Worm (Caenorhabditis elegans): ENCODE data around the gene sor-1.

sor-1 gene

DNA sequence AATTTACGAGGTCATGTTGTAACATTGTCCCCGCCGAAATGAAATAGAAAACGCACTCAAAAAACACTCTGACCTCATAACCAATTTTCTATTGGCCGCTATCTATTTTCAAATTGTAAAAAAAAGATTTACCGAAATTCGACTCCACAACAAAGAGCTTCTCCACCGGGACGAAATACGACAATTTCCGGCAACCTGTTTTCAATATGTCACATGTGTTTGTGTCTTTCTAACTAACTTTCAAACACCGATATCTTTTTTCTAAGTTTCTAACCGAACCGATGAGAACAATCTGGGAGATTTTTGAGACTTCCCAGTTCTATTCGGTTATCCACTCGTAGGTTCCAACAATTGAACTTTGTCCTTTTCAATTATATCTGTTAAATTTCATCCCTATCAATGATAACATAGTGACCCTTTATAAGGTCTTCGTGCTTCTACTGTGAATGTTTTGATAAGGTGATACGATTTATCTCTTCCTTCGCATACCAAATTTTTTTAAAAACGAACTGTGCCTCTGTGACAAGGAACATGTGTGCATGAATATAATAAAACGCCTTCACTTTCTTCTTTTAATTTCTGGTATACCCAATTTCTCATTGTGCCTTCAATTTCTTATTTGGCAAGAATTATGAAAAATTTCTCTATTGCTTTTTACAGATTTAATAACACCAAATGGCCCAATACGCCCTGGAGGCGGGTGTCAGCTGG lies 46.2 kb upstream of the sor-1 start, which contains the start of gene lmbr-1:
Gene lmbr-1, plus strand, starts transcription at position 661 of the 711 bp plus-strand sequence.
- TF ChIP-seq unc-39 (tag; optimal IDR thresholded peaks at IDR 0.05) (no peak), mep-1 (tag; optimal IDR thresholded peaks at IDR 0.05) (no peak), hlh-1 (tag; optimal IDR thresholded peaks at IDR 0.05) (no peak), mab-5 (tag; optimal IDR thresholded peaks at IDR 0.05) (no peak), unc-120 (tag; optimal IDR thresholded peaks at IDR 0.05; ENCODE audit: poor library complexity, severe bottlenecking) (no peak), cnd-1 (tag; optimal IDR thresholded peaks at IDR 0.05) (no peak), nhr-237 (tag; optimal IDR thresholded peaks at IDR 0.05) (no peak), nhr-76 (tag; optimal IDR thresholded peaks at IDR 0.05) (no peak), ham-2 (GFP tag; optimal IDR thresholded peaks at IDR 0.05) (no peak), nhr-2 (tag; optimal IDR thresholded peaks at IDR 0.05) (no peak), zip-8 (tag; optimal IDR thresholded peaks at IDR 0.05) (no peak)

ce11 chrIII:8375000-8375399 lies 43.0 kb upstream of the sor-1 start, which contains the start of gene met-2:
Gene met-2 (plus strand): TSS chrIII:8375300.
- no peak for TF ChIP-seq sem-2 (GFP tag; optimal IDR thresholded peaks at IDR 0.05)
- TF ChIP-seq sptf-1 (tag; optimal IDR thresholded peaks at IDR 0.05) = no peak
- TF ChIP-seq mab-5 (tag; optimal IDR thresholded peaks at IDR 0.05) = no peak
- TF ChIP-seq unc-39 (tag; optimal IDR thresholded peaks at IDR 0.05) = no peak
- TF ChIP-seq lin-32 (GFP tag; optimal IDR thresholded peaks at IDR 0.05) = no peak
- no peak for TF ChIP-seq mep-1 (tag; optimal IDR thresholded peaks at IDR 0.05)
- TF ChIP-seq ceh-39 (tag; optimal IDR thresholded peaks at IDR 0.05) = no peak

DNA sequence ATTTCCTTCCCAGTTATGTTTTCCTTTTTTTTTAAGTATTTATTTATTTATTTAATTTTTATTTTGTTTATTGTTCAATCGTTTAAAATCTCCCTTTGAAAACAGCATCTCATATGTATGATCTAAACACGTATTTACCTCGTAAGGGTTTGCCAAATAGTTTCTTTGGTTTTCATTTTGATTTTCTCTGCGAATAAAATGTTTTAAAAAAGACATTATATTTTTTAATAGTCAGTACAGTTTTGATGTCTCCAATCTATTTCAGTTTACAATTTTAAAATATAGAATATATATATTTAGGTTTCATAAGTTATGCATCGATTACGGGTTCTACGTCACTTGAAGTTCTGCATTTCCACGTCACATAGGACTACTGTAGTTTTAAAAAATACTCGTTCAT lies 37.3 kb upstream of the sor-1 start, which contains the start of gene R05D3.12:
Gene R05D3.12, plus strand, starts transcription at position 301 of the 400 bp plus-strand sequence.
- TF ChIP-seq tbx-8 (GFP tag; optimal IDR thresholded peaks at IDR 0.05) = no peak
- no peak for TF ChIP-seq pha-4 (tag; optimal IDR thresholded peaks at IDR 0.05)
- TF ChIP-seq blmp-1 (tag; optimal IDR thresholded peaks at IDR 0.05) = no peak
- no peak for TF ChIP-seq unc-120 (tag; optimal IDR thresholded peaks at IDR 0.05; ENCODE audit: poor library complexity, severe bottlenecking)
- TF ChIP-seq mab-5 (tag; optimal IDR thresholded peaks at IDR 0.05) = no peak
- no peak for TF ChIP-seq ceh-83 (GFP tag; optimal IDR thresholded peaks at IDR 0.05)
- TF ChIP-seq lin-32 (GFP tag; optimal IDR thresholded peaks at IDR 0.05) = no peak
- no peak for TF ChIP-seq ham-2 (GFP tag; optimal IDR thresholded peaks at IDR 0.05)
- TF ChIP-seq hlh-1 (tag; optimal IDR thresholded peaks at IDR 0.05) = no peak
- TF ChIP-seq zip-8 (tag; optimal IDR thresholded peaks at IDR 0.05) = no peak
- no peak for TF ChIP-seq ces-1 (GFP tag; optimal IDR thresholded peaks at IDR 0.05)
- TF ChIP-seq sem-2 (GFP tag; optimal IDR thresholded peaks at IDR 0.05) = no peak
- TF ChIP-seq unc-62 (GFP tag; optimal IDR thresholded peaks at IDR 0.05) = no peak
- no peak for TF ChIP-seq nhr-237 (tag; optimal IDR thresholded peaks at IDR 0.05)
- TF ChIP-seq lin-13 (tag; optimal IDR thresholded peaks at IDR 0.05) = no peak
- no peak for TF ChIP-seq nhr-76 (tag; optimal IDR thresholded peaks at IDR 0.05)
- no peak for TF ChIP-seq mep-1 (tag; optimal IDR thresholded peaks at IDR 0.05)
- no peak for TF ChIP-seq elt-3 (tag; optimal IDR thresholded peaks at IDR 0.05)
- TF ChIP-seq nhr-12 (tag; optimal IDR thresholded peaks at IDR 0.05) = no peak
- no peak for TF ChIP-seq ztf-11 (tag; optimal IDR thresholded peaks at IDR 0.05)

DNA sequence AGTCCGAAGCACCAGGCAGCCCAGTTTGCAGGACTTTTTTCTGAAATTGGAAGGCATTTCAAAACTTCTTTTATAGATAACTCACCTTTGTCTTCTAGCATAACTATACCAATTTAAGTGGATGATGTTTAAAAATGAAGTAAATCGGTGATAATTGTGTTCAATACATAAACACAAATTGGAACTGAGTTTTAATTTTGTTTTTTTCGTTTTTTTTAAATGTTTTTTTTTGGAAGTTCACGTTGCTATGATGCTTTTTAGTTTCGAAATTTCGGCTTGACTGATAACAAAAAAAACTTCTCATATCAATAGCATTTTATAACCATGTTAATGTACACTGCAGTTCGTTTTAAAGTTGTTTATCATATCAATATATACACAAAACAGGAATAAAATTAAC lies 28.4 kb upstream of the sor-1 start, which contains the start of gene ZK353.4:
Gene ZK353.4, minus strand, starts transcription at position 101 of the 400 bp plus-strand sequence.
- no peak for TF ChIP-seq lin-13 (tag; optimal IDR thresholded peaks at IDR 0.05)

DNA sequence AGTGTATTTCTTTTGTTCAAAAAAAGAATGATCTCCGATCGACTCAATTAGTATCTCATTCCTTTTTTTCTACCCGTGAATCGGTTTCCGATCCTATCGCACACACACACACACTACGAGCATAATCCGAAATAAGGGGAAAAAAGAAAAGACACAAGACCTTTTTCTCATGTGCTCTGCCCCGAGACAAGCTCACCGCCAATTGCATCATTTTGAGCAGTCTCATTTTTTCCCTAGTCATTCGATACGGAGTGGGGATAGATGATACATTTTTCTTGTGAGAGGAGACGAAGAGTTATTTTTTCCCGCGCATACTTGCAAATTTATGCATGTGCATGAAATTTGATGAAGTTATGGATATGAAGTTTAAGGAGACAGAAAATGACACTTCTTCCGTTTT lies 25.7 kb upstream of the sor-1 start:
- no peak for TF ChIP-seq unc-120 (tag; optimal IDR thresholded peaks at IDR 0.05; ENCODE audit: poor library complexity, severe bottlenecking)
- no peak for TF ChIP-seq flh-1 (GFP tag; optimal IDR thresholded peaks at IDR 0.05)
- TF ChIP-seq ceh-39 (tag; optimal IDR thresholded peaks at IDR 0.05) = no peak
- TF ChIP-seq snpc-4 (tag; optimal IDR thresholded peaks at IDR 0.05) = no peak
- no peak for TF ChIP-seq zip-8 (tag; optimal IDR thresholded peaks at IDR 0.05)
- TF ChIP-seq hlh-1 (tag; optimal IDR thresholded peaks at IDR 0.05) = no peak
- no peak for TF ChIP-seq ztf-11 (tag; optimal IDR thresholded peaks at IDR 0.05)
- no peak for TF ChIP-seq sptf-1 (tag; optimal IDR thresholded peaks at IDR 0.05)
- TF ChIP-seq nhr-237 (tag; optimal IDR thresholded peaks at IDR 0.05) = no peak
- no peak for TF ChIP-seq nhr-12 (tag; optimal IDR thresholded peaks at IDR 0.05)
- no peak for TF ChIP-seq mls-2 (tag; optimal IDR thresholded peaks at IDR 0.05)
- TF ChIP-seq nhr-2 (tag; optimal IDR thresholded peaks at IDR 0.05) = no peak
- TF ChIP-seq lin-32 (GFP tag; optimal IDR thresholded peaks at IDR 0.05) = no peak
- TF ChIP-seq mab-5 (tag; optimal IDR thresholded peaks at IDR 0.05) = no peak
- no peak for TF ChIP-seq ceh-83 (GFP tag; optimal IDR thresholded peaks at IDR 0.05)
